ENCODE assay signal across 3 worm cellular contexts in genomic region chrII:10248355-10249041, ce11.
TF ChIP-seq lines count a peak whose summit lies in the region.

Gene atad-3 (plus strand): TSS chrII:10248991.

TF ChIP-seq in whole organism, L1 larva, 84 proteins besides CTCF, POLR2A, EP300 and RAD21 (continued from another document and continues in another):
- TF ChIP-seq fkh-10 (GFP tag; optimal IDR thresholded peaks at IDR 0.05; lab: Kevin White, UChicago) (peak; percentile 66), mdl-1 (tag; optimal IDR thresholded peaks at IDR 0.05; lab: Kevin White, UChicago) (peak in 1 of 2 experiments; percentile 75), unc-30 (tag; optimal IDR thresholded peaks at IDR 0.05; lab: Kevin White, UChicago) (no peak), skn-1 (tag; optimal IDR thresholded peaks at IDR 0.05; lab: Kevin White, UChicago) (peak; percentile 81), nhr-20 (tag; optimal IDR thresholded peaks at IDR 0.05; lab: Kevin White, UChicago) (peak; percentile 92), xbp-1 (tag; optimal IDR thresholded peaks at IDR 0.05; lab: Kevin White, UChicago) (peak; percentile 88), hlh-4 (tag; optimal IDR thresholded peaks at IDR 0.05; lab: Kevin White, UChicago) (no peak), ztf-4 (tag; optimal IDR thresholded peaks at IDR 0.05; lab: Kevin White, UChicago) (peak; percentile 59), nhr-85 (tag; lab: Kevin White, UChicago) (peak; percentile 87), elt-2 (tag; optimal IDR thresholded peaks at IDR 0.05; lab: Kevin White, UChicago) (peak; percentile 29), unc-62 (GFP tag; optimal IDR thresholded peaks at IDR 0.05; lab: Kevin White, UChicago) (no peak), nhr-12 (tag; optimal IDR thresholded peaks at IDR 0.05; lab: Kevin White, UChicago) (no peak), ceh-82 (tag; optimal IDR thresholded peaks at IDR 0.05; lab: Kevin White, UChicago) (peak; percentile 87 to 95 (median 90)), elt-3 (tag; optimal IDR thresholded peaks at IDR 0.05; lab: Kevin White, UChicago) (peak in 3 of 6 experiments; percentile 48 to 65 (median 58)), irx-1 (tag; optimal IDR thresholded peaks at IDR 0.05; lab: Kevin White, UChicago) (peak; percentile 74), F16B12.6 (tag; optimal IDR thresholded peaks at IDR 0.05; lab: Kevin White, UChicago) (peak; percentile 67), hpl-2 (GFP tag; optimal IDR thresholded peaks at IDR 0.05; lab: Kevin White, UChicago) (no peak), egl-13 (tag; optimal IDR thresholded peaks at IDR 0.05; lab: Kevin White, UChicago) (peak; percentile 83), grh-1 (GFP tag; IDR thresholded peaks at IDR 0.05; lab: Robert Waterston, UW) (peak; percentile 85), zip-4 (GFP tag; optimal IDR thresholded peaks at IDR 0.05; lab: Kevin White, UChicago) (peak; percentile 58), lin-15B (tag; optimal IDR thresholded peaks at IDR 0.05; lab: Kevin White, UChicago) (peak; percentile 85), lin-14 (GFP tag; optimal IDR thresholded peaks at IDR 0.05; lab: Kevin White, UChicago) (peak; percentile 93), nhr-237 (tag; optimal IDR thresholded peaks at IDR 0.05; lab: Kevin White, UChicago) (peak; percentile 70), nhr-11 (tag; optimal IDR thresholded peaks at IDR 0.05; lab: Kevin White, UChicago) (peak; percentile 84), fkh-8 (tag; optimal IDR thresholded peaks at IDR 0.05; lab: Kevin White, UChicago) (peak; percentile 93), fkh-4 (tag; optimal IDR thresholded peaks at IDR 0.05; lab: Kevin White, UChicago; ENCODE audit: borderline replicate concordance) (peak; percentile 50), ceh-90 (tag; optimal IDR thresholded peaks at IDR 0.05; lab: Kevin White, UChicago) (no peak), hlh-17 (GFP tag; optimal IDR thresholded peaks at IDR 0.05; lab: Kevin White, UChicago; ENCODE audit: borderline replicate concordance) (no peak), C16A3.4 (tag; optimal IDR thresholded peaks at IDR 0.05; lab: Kevin White, UChicago) (peak; percentile 76), lin-35 (GFP tag; optimal IDR thresholded peaks at IDR 0.05; lab: Kevin White, UChicago) (peak; percentile 80 to 88), lir-3 (tag; optimal IDR thresholded peaks at IDR 0.05; lab: Kevin White, UChicago; ENCODE audit: poor library complexity) (peak; percentile 90), dsc-1 (tag; optimal IDR thresholded peaks at IDR 0.05; lab: Kevin White, UChicago) (peak; percentile 83), dpl-1 (GFP tag; optimal IDR thresholded peaks at IDR 0.05; lab: Kevin White, UChicago) (peak; percentile 78 to 84 (median 81)), snu-23 (GFP tag; optimal IDR thresholded peaks at IDR 0.05; lab: Kevin White, UChicago) (peak; percentile 92), isw-1 (GFP tag; IDR thresholded peaks at IDR 0.05; lab: Robert Waterston, UW) (peak; percentile 97), mep-1 (tag; optimal IDR thresholded peaks at IDR 0.05; lab: Kevin White, UChicago) (peak; percentile 88), unc-130 (tag; optimal IDR thresholded peaks at IDR 0.05; lab: Kevin White, UChicago) (peak; percentile 27), efl-1 (optimal IDR thresholded peaks at IDR 0.05; lab: Kevin White, UChicago) (peak; percentile 87 to 89), efl-1 (GFP tag; optimal IDR thresholded peaks at IDR 0.05 in 1 of 2; lab: Kevin White, UChicago) (peak; percentile 79 to 98), tlp-1 (tag; optimal IDR thresholded peaks at IDR 0.05; lab: Kevin White, UChicago) (no peak), nhr-47 (tag; optimal IDR thresholded peaks at IDR 0.05; lab: Kevin White, UChicago) (peak; percentile 93), sptf-1 (tag; optimal IDR thresholded peaks at IDR 0.05; lab: Kevin White, UChicago) (no peak), ceh-63 (GFP tag; optimal IDR thresholded peaks at IDR 0.05; lab: Kevin White, UChicago) (peak; percentile 83)

TF ChIP-seq in whole organism, L3 larva, 47 proteins besides CTCF, POLR2A, EP300 and RAD21 (continued from another document):
- TF ChIP-seq fos-1 (tag; optimal IDR thresholded peaks at IDR 0.05; lab: Kevin White, UChicago) = peak; percentile 26
- no peak for TF ChIP-seq mml-1 (tag; optimal IDR thresholded peaks at IDR 0.05; lab: Kevin White, UChicago)
- peak; percentile 55 for TF ChIP-seq lin-39 (tag; optimal IDR thresholded peaks at IDR 0.05; lab: Kevin White, UChicago)
- TF ChIP-seq elt-2 (tag; optimal IDR thresholded peaks at IDR 0.05; lab: Kevin White, UChicago) = peak; percentile 38
- TF ChIP-seq snpc-4 (tag; optimal IDR thresholded peaks at IDR 0.05; lab: Kevin White, UChicago) = peak; percentile 74
- peak; percentile 69 for TF ChIP-seq ceh-28 (tag; optimal IDR thresholded peaks at IDR 0.05; lab: Kevin White, UChicago)
- TF ChIP-seq skn-1 (tag; optimal IDR thresholded peaks at IDR 0.05; lab: Kevin White, UChicago) = peak; percentile 61
- peak; percentile 83 for TF ChIP-seq nhr-23 (tag; optimal IDR thresholded peaks at IDR 0.05; lab: Kevin White, UChicago)
- TF ChIP-seq ZK546.5 (tag; optimal IDR thresholded peaks at IDR 0.05; lab: Kevin White, UChicago) = no peak
- no peak for TF ChIP-seq ztf-4 (tag; optimal IDR thresholded peaks at IDR 0.05; lab: Kevin White, UChicago)
- TF ChIP-seq hmg-11 (tag; optimal IDR thresholded peaks at IDR 0.05; lab: Kevin White, UChicago) = peak; percentile 26
- TF ChIP-seq lin-15B (tag; optimal IDR thresholded peaks at IDR 0.05; lab: Kevin White, UChicago) = peak; percentile 89
- peak; percentile 26 for TF ChIP-seq pqm-1 (tag; optimal IDR thresholded peaks at IDR 0.05; lab: Kevin White, UChicago)
- TF ChIP-seq aly-2 (tag; optimal IDR thresholded peaks at IDR 0.05; lab: Kevin White, UChicago) = no peak
- TF ChIP-seq lsy-12 (tag; optimal IDR thresholded peaks at IDR 0.05; lab: Kevin White, UChicago) = peak; percentile 82

TF ChIP-seq in whole organism, young adult, 124 proteins besides CTCF, POLR2A, EP300 and RAD21 (continued from another document and continues in another):
- TF ChIP-seq madf-3 (GFP tag; IDR thresholded peaks at IDR 0.05; lab: Robert Waterston, UW) (peak; percentile 94), madf-6 (GFP tag; IDR thresholded peaks at IDR 0.05; lab: Robert Waterston, UW) (peak; percentile 81), die-1 (tag; optimal IDR thresholded peaks at IDR 0.05; lab: Kevin White, UChicago) (no peak), ets-4 (GFP tag; optimal IDR thresholded peaks at IDR 0.05; lab: Kevin White, UChicago) (no peak), ama-1 (optimal IDR thresholded peaks at IDR 0.05; lab: Kevin White, UChicago) (no peak), ama-1 (GFP tag; optimal IDR thresholded peaks at IDR 0.05; lab: Kevin White, UChicago) (no peak), F22D6.2 (tag; optimal IDR thresholded peaks at IDR 0.05; lab: Kevin White, UChicago) (peak; percentile 9), lir-1 (GFP tag; conservative IDR thresholded peaks at IDR 0.05; lab: Robert Waterston, UW) (peak; percentile 93), atf-7 (tag; optimal IDR thresholded peaks at IDR 0.05; lab: Kevin White, UChicago) (peak; percentile 64), sea-2 (GFP tag; IDR thresholded peaks at IDR 0.05; lab: Robert Waterston, UW) (0 out of 2 replicates have a peak, but pooled peaks have one; percentile 22), cebp-2 (GFP tag; IDR thresholded peaks at IDR 0.05; lab: Robert Waterston, UW) (peak; percentile 68; the same call in 1 of the 2 replicates), aptf-2 (GFP tag; conservative IDR thresholded peaks at IDR 0.05; lab: Robert Waterston, UW) (peak; percentile 94), snpc-1.1 (tag; optimal IDR thresholded peaks at IDR 0.05; lab: Kevin White, UChicago; ENCODE audit: insufficient read depth) (no peak), mcd-1 (GFP tag; IDR thresholded peaks at IDR 0.05; lab: Robert Waterston, UW) (peak; percentile 95), ztf-3 (GFP tag; optimal IDR thresholded peaks at IDR 0.05; lab: Kevin White, UChicago) (no peak), F37B4.10 (GFP tag; IDR thresholded peaks at IDR 0.05; lab: Robert Waterston, UW) (0 out of 2 replicates have a peak, but pooled peaks have one; percentile 70), zfh-2 (GFP tag; conservative IDR thresholded peaks at IDR 0.05; lab: Robert Waterston, UW) (peak; percentile 47; the same call in 1 of the 2 replicates), rec-8 (tag; optimal IDR thresholded peaks at IDR 0.05; lab: Kevin White, UChicago) (peak; percentile 23 to 49), attf-6 (GFP tag; IDR thresholded peaks at IDR 0.05; lab: Robert Waterston, UW) (peak; percentile 63; the same call in 1 of the 2 replicates), snpc-1.3 (tag; optimal IDR thresholded peaks at IDR 0.05; lab: Kevin White, UChicago; ENCODE audit: insufficient read depth) (peak; percentile 12), B0035.1 (tag; optimal IDR thresholded peaks at IDR 0.05; lab: Kevin White, UChicago) (peak; percentile 20), Y56A3A.18 (GFP tag; IDR thresholded peaks at IDR 0.05; lab: Robert Waterston, UW) (peak; percentile 62; the same call in 1 of the 2 replicates), madf-8 (GFP tag; conservative IDR thresholded peaks at IDR 0.05; lab: Robert Waterston, UW) (peak; percentile 77), lin-40 (tag; optimal IDR thresholded peaks at IDR 0.05; lab: Kevin White, UChicago) (peak; percentile 73), egl-44 (GFP tag; IDR thresholded peaks at IDR 0.05; lab: Robert Waterston, UW) (peak; percentile 85), ztf-6 (GFP tag; IDR thresholded peaks at IDR 0.05; lab: Robert Waterston, UW) (peak; percentile 93), D2030.7 (GFP tag; IDR thresholded peaks at IDR 0.05; lab: Robert Waterston, UW) (peak; percentile 97), nhr-120 (GFP tag; IDR thresholded peaks at IDR 0.05; lab: Robert Waterston, UW) (no peak), tbp1 (GFP tag; optimal IDR thresholded peaks at IDR 0.05; lab: Kevin White, UChicago) (peak; percentile 72), Y95B8A.8 (GFP tag; IDR thresholded peaks at IDR 0.05; lab: Robert Waterston, UW) (peak; percentile 97), ceh-91 (GFP tag; IDR thresholded peaks at IDR 0.05; lab: Robert Waterston, UW) (peak; percentile 93), repo-1 (tag; optimal IDR thresholded peaks at IDR 0.05; lab: Kevin White, UChicago) (no peak), attf-3 (GFP tag; conservative IDR thresholded peaks at IDR 0.05; lab: Robert Waterston, UW) (peak; percentile 86), bed-1 (GFP tag; IDR thresholded peaks at IDR 0.05; lab: Robert Waterston, UW) (no peak), madf-10 (tag; optimal IDR thresholded peaks at IDR 0.05; lab: Kevin White, UChicago) (peak; percentile 87), bed-2 (GFP tag; IDR thresholded peaks at IDR 0.05; lab: Robert Waterston, UW) (peak; percentile 97), lsl-1 (GFP tag; optimal IDR thresholded peaks at IDR 0.05; lab: Kevin White, UChicago) (peak; percentile 66), T07F8.4 (tag; optimal IDR thresholded peaks at IDR 0.05; lab: Kevin White, UChicago) (peak; percentile 36), Y53F4B.3 (GFP tag; IDR thresholded peaks at IDR 0.05; lab: Robert Waterston, UW) (peak; percentile 90), unc-130 (GFP tag; optimal IDR thresholded peaks at IDR 0.05; lab: Kevin White, UChicago) (peak; percentile 74), lsy-27 (tag; optimal IDR thresholded peaks at IDR 0.05; lab: Kevin White, UChicago; ENCODE audit: borderline replicate concordance, insufficient read depth) (no peak), F49E8.2 (tag; optimal IDR thresholded peaks at IDR 0.05; lab: Kevin White, UChicago; ENCODE audit: insufficient read depth) (peak; percentile 49), mxl-1 (tag; optimal IDR thresholded peaks at IDR 0.05; lab: Kevin White, UChicago) (no peak), zim-3 (tag; optimal IDR thresholded peaks at IDR 0.05; lab: Kevin White, UChicago) (peak; percentile 66), athp-1 (tag; optimal IDR thresholded peaks at IDR 0.05; lab: Kevin White, UChicago) (peak; percentile 84), nfya-2 (GFP tag; IDR thresholded peaks at IDR 0.05; lab: Robert Waterston, UW) (no peak), B0019.2 (GFP tag; conservative IDR thresholded peaks at IDR 0.05; lab: Robert Waterston, UW) (peak; percentile 95), ztf-28 (GFP tag; IDR thresholded peaks at IDR 0.05; lab: Robert Waterston, UW) (peak; percentile 98), nhr-27 (tag; optimal IDR thresholded peaks at IDR 0.05; lab: Kevin White, UChicago) (no peak), ccch-3 (GFP tag; optimal IDR thresholded peaks at IDR 0.05; lab: Kevin White, UChicago) (peak; percentile 40), somi-1 (GFP tag; optimal IDR thresholded peaks at IDR 0.05; lab: Kevin White, UChicago) (peak; percentile 77), sdz-38 (tag; optimal IDR thresholded peaks at IDR 0.05; lab: Kevin White, UChicago) (no peak), K11D2.4 (GFP tag; IDR thresholded peaks at IDR 0.05; lab: Robert Waterston, UW) (peak; percentile 97), unc-62 (GFP tag; optimal IDR thresholded peaks at IDR 0.05; lab: Kevin White, UChicago) (no peak), ztf-22 (GFP tag; optimal IDR thresholded peaks at IDR 0.05; lab: Kevin White, UChicago) (peak; percentile 49), T26A5.8 (tag; optimal IDR thresholded peaks at IDR 0.05; lab: Kevin White, UChicago) (no peak), hsf-1 (GFP tag; IDR thresholded peaks at IDR 0.05; lab: Robert Waterston, UW) (peak; percentile 80; the same call in 1 of the 2 replicates), F23B12.7 (tag; optimal IDR thresholded peaks at IDR 0.05; lab: Kevin White, UChicago; ENCODE audit: insufficient read depth) (peak; percentile 34), Y67H2A.10 (GFP tag; conservative IDR thresholded peaks at IDR 0.05; lab: Robert Waterston, UW) (peak; percentile 95), Y79H2A.3 (GFP tag; conservative IDR thresholded peaks at IDR 0.05; lab: Robert Waterston, UW) (peak; percentile 88), let-526 (GFP tag; IDR thresholded peaks at IDR 0.05; lab: Robert Waterston, UW) (peak; percentile 95), hlh-12 (tag; optimal IDR thresholded peaks at IDR 0.05; lab: Kevin White, UChicago) (no peak), ztf-26 (tag; optimal IDR thresholded peaks at IDR 0.05; lab: Kevin White, UChicago) (peak; percentile 33), lin-26 (GFP tag; IDR thresholded peaks at IDR 0.05; lab: Robert Waterston, UW) (peak; percentile 95), let-607 (tag; optimal IDR thresholded peaks at IDR 0.05; lab: Kevin White, UChicago) (peak in 1 of 2 experiments; percentile 63), akir-1 (GFP tag; optimal IDR thresholded peaks at IDR 0.05; lab: Kevin White, UChicago) (peak; percentile 77), egl-18 (GFP tag; IDR thresholded peaks at IDR 0.05; lab: Robert Waterston, UW) (peak; percentile 83), mes-4 (tag; optimal IDR thresholded peaks at IDR 0.05; lab: Kevin White, UChicago) (no peak), efl-1 (GFP tag; optimal IDR thresholded peaks at IDR 0.05; lab: Kevin White, UChicago) (peak; percentile 68), F55B11.4 (tag; optimal IDR thresholded peaks at IDR 0.05; lab: Kevin White, UChicago; ENCODE audit: borderline replicate concordance, insufficient read depth) (no peak), sptf-2 (GFP tag; optimal IDR thresholded peaks at IDR 0.05; lab: Kevin White, UChicago) (no peak), F10E7.11 (tag; optimal IDR thresholded peaks at IDR 0.05; lab: Kevin White, UChicago) (no peak), gei-17 (GFP tag; optimal IDR thresholded peaks at IDR 0.05; lab: Kevin White, UChicago) (no peak), ceh-27 (GFP tag; optimal IDR thresholded peaks at IDR 0.05; lab: Kevin White, UChicago) (peak; percentile 94), dpff-1 (tag; optimal IDR thresholded peaks at IDR 0.05; lab: Kevin White, UChicago) (no peak), pha-4 (tag; optimal IDR thresholded peaks at IDR 0.05; lab: Kevin White, UChicago) (no peak), B0336.3 (GFP tag; IDR thresholded peaks at IDR 0.05; lab: Robert Waterston, UW) (peak; percentile 70; the same call in 1 of the 2 replicates), lin-54 (GFP tag; optimal IDR thresholded peaks at IDR 0.05; lab: Kevin White, UChicago) (peak; percentile 90), dpl-1 (GFP tag; optimal IDR thresholded peaks at IDR 0.05; lab: Kevin White, UChicago) (peak; percentile 24)
